Worm (Caenorhabditis elegans) whole organism, late embryonic: ENCODE data around the gene C25E10.4.

Experiments used
- C38D4.7 ChIP-seq: fragments of 200-800 bp; sonication (Bioruptor generic); optimal IDR thresholded peaks from 2 replicates; lab custom pipeline; 2018; ENCODE audit warnings: mild to moderate bottlenecking, missing genetic modification characterization, moderate library complexity, missing compliant biosample characterization
- ceh-31 ChIP-seq: sonication (generic microtip); optimal IDR thresholded peaks from 2 replicates; lab custom pipeline; 2016; ENCODE audit warnings: missing genetic modification characterization, missing compliant biosample characterization
- elt-2 ChIP-seq: sonication (generic microtip); optimal IDR thresholded peaks from 2 replicates; lab custom pipeline; 2016; ENCODE audit warnings: missing genetic modification reagents, missing genetic modification characterization, missing compliant biosample characterization
- ets-4 ChIP-seq: sonication (generic microtip); optimal IDR thresholded peaks from 2 replicates; lab custom pipeline; 2016; ENCODE audit warnings: missing genetic modification characterization, missing compliant biosample characterization
- eyg-1 ChIP-seq: sonication (generic microtip); optimal IDR thresholded peaks from 2 replicates; lab custom pipeline; 2016; ENCODE audit warnings: missing genotype, missing genetic modification characterization, missing compliant biosample characterization
- pag-3 ChIP-seq: sonication (generic microtip); optimal IDR thresholded peaks from 2 replicates; lab custom pipeline; 2016; ENCODE audit warnings: missing compliant biosample characterization, missing genetic modification characterization, borderline replicate concordance
- pqm-1 ChIP-seq: sonication (generic microtip); optimal IDR thresholded peaks from 2 replicates; lab custom pipeline; 2016; ENCODE audit warnings: missing genetic modification characterization, missing compliant biosample characterization
- ref-2 ChIP-seq: sonication (generic microtip); optimal IDR thresholded peaks from 2 replicates; lab custom pipeline; 2016; ENCODE audit warnings: missing genetic modification characterization, missing compliant biosample characterization
- sox-4 ChIP-seq: sonication (generic microtip); optimal IDR thresholded peaks from 2 replicates; lab custom pipeline; 2017; ENCODE audit warnings: mild to moderate bottlenecking, missing genetic modification characterization, inconsistent platforms, missing compliant biosample characterization
- unc-3 ChIP-seq, 2 experiments: fragments of 200-800 bp in 1 of 2; sonication (Bioruptor generic) in 1 of 2; sonication (generic microtip) in 1 of 2; conservative IDR thresholded peaks in 1 of 2; optimal IDR thresholded peaks in 1 of 2; 2 replicates each; pipeline versions ENCODE4 v1.3.6 to Lab custom; 2016 to 2022; ENCODE audit warnings: missing compliant biosample characterization in 2 of 2, missing genetic modification characterization in 2 of 2, missing genetic modification reagents in 1 of 2
- unc-42 ChIP-seq: sonication (generic microtip); optimal IDR thresholded peaks from 2 replicates; lab custom pipeline; 2016; ENCODE audit warnings: missing genotype, missing genetic modification characterization, missing compliant biosample characterization

ce11 chrV:9001175-9001574, 32.2 kb upstream of the C25E10.4 start, which contains the start of gene F59E11.2:
- TF ChIP-seq pag-3 (tag; lab: Kevin White, UChicago) = no peak
- TF ChIP-seq ets-4 (tag; lab: Kevin White, UChicago) = no peak
- no peak for TF ChIP-seq elt-2
- TF ChIP-seq ref-2 (tag; lab: Kevin White, UChicago) = no peak
- TF ChIP-seq sox-4 = no peak
- TF ChIP-seq unc-42 (tag; lab: Kevin White, UChicago) = no peak
- TF ChIP-seq unc-3 (GFP tag; conservative IDR thresholded peaks at IDR 0.05; lab: Robert Waterston, UW) = no peak
- TF ChIP-seq unc-3 (tag; optimal IDR thresholded peaks at IDR 0.05; lab: Kevin White, UChicago) = no peak
- no peak for TF ChIP-seq pqm-1 (tag; lab: Kevin White, UChicago)
- no peak for TF ChIP-seq eyg-1 (tag; lab: Kevin White, UChicago)
- no peak for TF ChIP-seq ceh-31 (tag; lab: Kevin White, UChicago)
- TF ChIP-seq C38D4.7 = no peak
